Worm (Caenorhabditis elegans) whole organism, late embryonic: ENCODE results near the gene Y25C1A.13.

Experiments
- C08G9.2 ChIP-seq: sonication (generic microtip); optimal IDR thresholded peaks from 2 replicates; lab custom pipeline; 2016; ENCODE audit warnings: mild to moderate bottlenecking, missing genetic modification characterization, moderate library complexity, missing compliant biosample characterization
- F13H6.1 ChIP-seq: sonication (generic microtip); optimal IDR thresholded peaks from 2 replicates; lab custom pipeline; 2016; ENCODE audit warnings: missing genetic modification characterization, missing compliant biosample characterization
- Y22D7AL.16 ChIP-seq: sonication (generic microtip); optimal IDR thresholded peaks from 2 replicates; lab custom pipeline; 2016; ENCODE audit warnings: missing genetic modification characterization, missing compliant biosample characterization
- ceh-18 ChIP-seq: sonication (generic microtip); optimal IDR thresholded peaks from 2 replicates; lab custom pipeline; 2016; ENCODE audit warnings: missing genetic modification characterization, missing compliant biosample characterization
- ceh-2 ChIP-seq: sonication (generic microtip); optimal IDR thresholded peaks from 2 replicates; lab custom pipeline; 2016; ENCODE audit warnings: missing genotype, missing genetic modification characterization, missing compliant biosample characterization
- ceh-24 ChIP-seq: sonication (generic microtip); optimal IDR thresholded peaks from 2 replicates; lab custom pipeline; 2016; ENCODE audit warnings: mild to moderate bottlenecking, missing genetic modification characterization, missing compliant biosample characterization
- ceh-45 ChIP-seq: fragments of 200-800 bp; sonication (Bioruptor generic); IDR thresholded peaks from 2 replicates; pipeline ENCODE4 v1.3.6; 2022; ENCODE audit warnings: missing genetic modification reagents, missing genetic modification characterization, missing compliant biosample characterization
- ceh-48 ChIP-seq: sonication (generic microtip); optimal IDR thresholded peaks from 2 replicates; lab custom pipeline; 2016; ENCODE audit warnings: missing genetic modification characterization, inconsistent platforms, missing compliant biosample characterization
- ceh-9 ChIP-seq: sonication (generic microtip); optimal IDR thresholded peaks from 2 replicates; lab custom pipeline; 2016; ENCODE audit warnings: mild to moderate bottlenecking, missing genetic modification characterization, inconsistent platforms, missing compliant biosample characterization
- che-1 ChIP-seq: sonication (generic microtip); optimal IDR thresholded peaks from 2 replicates; lab custom pipeline; 2016; ENCODE audit warnings: mild to moderate bottlenecking, missing genetic modification characterization, missing compliant biosample characterization
- dmd-4 ChIP-seq: sonication (generic microtip); optimal IDR thresholded peaks from 2 replicates; lab custom pipeline; 2016; ENCODE audit warnings: borderline replicate concordance, missing genetic modification characterization, missing compliant biosample characterization
- elt-2 ChIP-seq: sonication (generic microtip); optimal IDR thresholded peaks from 2 replicates; lab custom pipeline; 2016; ENCODE audit warnings: missing genetic modification reagents, missing genetic modification characterization, missing compliant biosample characterization
- fax-1 ChIP-seq: sonication (generic microtip); optimal IDR thresholded peaks from 2 replicates; lab custom pipeline; 2016; ENCODE audit warnings: missing genotype, missing genetic modification characterization, missing compliant biosample characterization
- gmeb-2 ChIP-seq: sonication (generic microtip); optimal IDR thresholded peaks from 2 replicates; lab custom pipeline; 2016; ENCODE audit warnings: missing genetic modification characterization, inconsistent platforms, missing compliant biosample characterization
- hlh-13 ChIP-seq: fragments of 200-800 bp; sonication (Bioruptor generic); optimal IDR thresholded peaks from 2 replicates; lab custom pipeline; 2018; ENCODE audit warnings: mild to moderate bottlenecking, missing genetic modification characterization, missing compliant biosample characterization
- hlh-15 ChIP-seq: sonication (generic microtip); optimal IDR thresholded peaks from 2 replicates; lab custom pipeline; 2016; ENCODE audit warnings: missing genetic modification characterization, missing compliant biosample characterization
- hlh-30 ChIP-seq: sonication (generic microtip); optimal IDR thresholded peaks from 2 replicates; lab custom pipeline; 2017; ENCODE audit warnings: antibody characterized with exemption, missing genetic modification characterization, missing compliant biosample characterization; ENCODE audit not compliant: insufficient read depth
- hlh-6 ChIP-seq: sonication (generic microtip); optimal IDR thresholded peaks from 2 replicates; lab custom pipeline; 2016; ENCODE audit warnings: missing genotype, missing genetic modification characterization, missing compliant biosample characterization
- lim-6 ChIP-seq: sonication (generic microtip); optimal IDR thresholded peaks from 2 replicates; lab custom pipeline; 2016; ENCODE audit warnings: missing genetic modification characterization, missing compliant biosample characterization
- lin-11 ChIP-seq: fragments of 200-800 bp; sonication (Bioruptor generic); optimal IDR thresholded peaks from 2 replicates; lab custom pipeline; 2018; ENCODE audit warnings: mild to moderate bottlenecking, missing genetic modification characterization, missing compliant biosample characterization
- madf-2 ChIP-seq: sonication (generic microtip); optimal IDR thresholded peaks from 2 replicates; lab custom pipeline; 2017; ENCODE audit warnings: missing genetic modification characterization, missing compliant biosample characterization
- mec-3 ChIP-seq: sonication (generic microtip); optimal IDR thresholded peaks from 2 replicates; lab custom pipeline; 2016; ENCODE audit warnings: borderline replicate concordance, missing genetic modification characterization, missing compliant biosample characterization
- nhr-232 ChIP-seq: sonication (generic microtip); optimal IDR thresholded peaks from 2 replicates; lab custom pipeline; 2016; ENCODE audit warnings: missing genetic modification characterization, missing compliant biosample characterization
- npax-4 ChIP-seq: sonication (generic microtip); optimal IDR thresholded peaks from 2 replicates; lab custom pipeline; 2016; ENCODE audit warnings: missing genetic modification characterization, missing compliant biosample characterization
- odd-2 ChIP-seq: sonication (generic microtip); optimal IDR thresholded peaks from 2 replicates; lab custom pipeline; 2017; ENCODE audit warnings: antibody characterized with exemption, mild to moderate bottlenecking, missing genetic modification characterization, missing compliant biosample characterization
- pag-3 ChIP-seq: sonication (generic microtip); optimal IDR thresholded peaks from 2 replicates; lab custom pipeline; 2016; ENCODE audit warnings: missing compliant biosample characterization, missing genetic modification characterization, borderline replicate concordance
- pat-9 ChIP-seq: fragments of 200-800 bp; sonication (Bioruptor generic); optimal IDR thresholded peaks from 2 replicates; lab custom pipeline; 2018; ENCODE audit warnings: mild to moderate bottlenecking, missing genetic modification characterization, moderate library complexity, missing compliant biosample characterization
- pax-1 ChIP-seq: fragments of 150-350 bp; optimal IDR thresholded peaks from 2 replicates; lab custom pipeline; 2014; ENCODE audit warnings: missing biosample characterization, missing genetic modification characterization
- pha-2 ChIP-seq: sonication (generic microtip); optimal IDR thresholded peaks from 2 replicates; lab custom pipeline; 2017; ENCODE audit warnings: mild to moderate bottlenecking, missing genetic modification characterization, missing compliant biosample characterization
- pros-1 ChIP-seq: fragments of 150-350 bp; optimal IDR thresholded peaks from 2 replicates; lab custom pipeline; 2014; ENCODE audit warnings: missing biosample characterization, missing genetic modification reagents, missing genetic modification characterization
- rnt-1 ChIP-seq: sonication (generic microtip); optimal IDR thresholded peaks from 2 replicates; lab custom pipeline; 2016; ENCODE audit warnings: missing genetic modification characterization, missing compliant biosample characterization
- sdc-2 ChIP-seq: sonication (generic microtip); optimal IDR thresholded peaks from 2 replicates; lab custom pipeline; 2016; ENCODE audit warnings: missing genotype, missing genetic modification characterization, missing compliant biosample characterization
- syd-9 ChIP-seq: sonication (generic microtip); optimal IDR thresholded peaks from 2 replicates; lab custom pipeline; 2016; ENCODE audit warnings: mild to moderate bottlenecking, missing genetic modification characterization, moderate library complexity, missing compliant biosample characterization
- tbx-2 ChIP-seq: sonication (generic microtip); optimal IDR thresholded peaks from 2 replicates; lab custom pipeline; 2016; ENCODE audit warnings: missing genetic modification characterization, missing compliant biosample characterization
- tbx-7 ChIP-seq: sonication (generic microtip); optimal IDR thresholded peaks from 2 replicates; lab custom pipeline; 2016; ENCODE audit warnings: missing genotype, missing genetic modification characterization, missing compliant biosample characterization
- ttx-3 ChIP-seq: sonication (generic microtip); optimal IDR thresholded peaks from 2 replicates; lab custom pipeline; 2016; ENCODE audit warnings: missing genetic modification reagents, missing genetic modification characterization, missing compliant biosample characterization
- unc-42 ChIP-seq: sonication (generic microtip); optimal IDR thresholded peaks from 2 replicates; lab custom pipeline; 2016; ENCODE audit warnings: missing genotype, missing genetic modification characterization, missing compliant biosample characterization
- unc-55 ChIP-seq: sonication (generic microtip); optimal IDR thresholded peaks from 2 replicates; lab custom pipeline; 2017; ENCODE audit warnings: missing biosample characterization, missing genetic modification reagents, missing genetic modification characterization
- zip-5 ChIP-seq: sonication (generic microtip); optimal IDR thresholded peaks from 2 replicates; lab custom pipeline; 2016; ENCODE audit warnings: missing genetic modification characterization, missing compliant biosample characterization
- ztf-16 ChIP-seq: sonication (generic microtip); optimal IDR thresholded peaks from 2 replicates; lab custom pipeline; 2017; ENCODE audit warnings: missing genetic modification characterization, missing compliant biosample characterization

Gene Y25C1A.13

ce11 chrII:3112313-3112712 is 1.3 kb upstream of the Y25C1A.13 start, which contains the start of gene Y25C1A.2:
TSS of gene Y25C1A.2 (plus strand) at chrII:3112613.
- TF ChIP-seq che-1 = no peak
- no peak for TF ChIP-seq npax-4 (tag; lab: Kevin White, UChicago)
- no peak for TF ChIP-seq unc-55
- no peak for TF ChIP-seq pag-3 (tag; lab: Kevin White, UChicago)
- TF ChIP-seq elt-2 = no peak
- TF ChIP-seq pros-1 (tag; lab: Kevin White, UChicago) = no peak
- no peak for TF ChIP-seq tbx-2 (tag; lab: Kevin White, UChicago)
- TF ChIP-seq dmd-4 (tag; lab: Kevin White, UChicago) = no peak
- TF ChIP-seq hlh-30 (tag; lab: Kevin White, UChicago) = no peak
- no peak for TF ChIP-seq zip-5 (tag; lab: Kevin White, UChicago)
- TF ChIP-seq C08G9.2 (tag; lab: Kevin White, UChicago) = no peak
- TF ChIP-seq mec-3 = no peak
- no peak for TF ChIP-seq ceh-45 (GFP tag; lab: Robert Waterston, UW)
- no peak for TF ChIP-seq syd-9 (tag; lab: Kevin White, UChicago)
- TF ChIP-seq ceh-2 (tag; lab: Kevin White, UChicago) = no peak
- TF ChIP-seq odd-2 (tag; lab: Kevin White, UChicago) = no peak
- TF ChIP-seq ceh-24 = no peak
- no peak for TF ChIP-seq gmeb-2
- TF ChIP-seq tbx-7 (tag; lab: Kevin White, UChicago) = no peak

- no peak for TF ChIP-seq pax-1 (tag; lab: Kevin White, UChicago)
- no peak for TF ChIP-seq mec-3
- TF ChIP-seq ztf-16 = no peak
- no peak for TF ChIP-seq lin-11
- no peak for TF ChIP-seq F13H6.1 (tag; lab: Kevin White, UChicago)
These were observed 948 bp downstream of the Y25C1A.13 start for ce11 chrII:3110099-3110498.

- TF ChIP-seq hlh-30 (tag; lab: Kevin White, UChicago) (no peak), pha-2 (tag; lab: Kevin White, UChicago) (no peak), pros-1 (tag; lab: Kevin White, UChicago) (no peak), pat-9 (tag; lab: Kevin White, UChicago) (no peak), ztf-16 (no peak), sdc-2 (tag; lab: Kevin White, UChicago) (no peak), mec-3 (no peak), madf-2 (no peak), F13H6.1 (tag; lab: Kevin White, UChicago) (no peak), fax-1 (no peak), tbx-7 (tag; lab: Kevin White, UChicago) (no peak), elt-2 (no peak), nhr-232 (tag; lab: Kevin White, UChicago) (no peak), hlh-6 (tag; lab: Kevin White, UChicago) (no peak), Y22D7AL.16 (no peak), hlh-15 (tag; lab: Kevin White, UChicago) (no peak), hlh-13 (GFP tag; lab: Kevin White, UChicago) (no peak), dmd-4 (tag; lab: Kevin White, UChicago) (no peak)
These were observed 1.5 kb downstream of the Y25C1A.13 start for ce11 chrII:3109533-3109932.

- no peak for TF ChIP-seq pax-1 (tag; lab: Kevin White, UChicago)
- peak; percentile 34 for TF ChIP-seq hlh-6 (tag; lab: Kevin White, UChicago)
- TF ChIP-seq lin-11 = no peak
- TF ChIP-seq madf-2 = no peak
These were observed 2.9 kb downstream of the Y25C1A.13 start for ce11 chrII:3108101-3108500.

- no peak for TF ChIP-seq zip-5 (tag; lab: Kevin White, UChicago)
- no peak for TF ChIP-seq lim-6 (tag; lab: Kevin White, UChicago)
- TF ChIP-seq rnt-1 (tag; lab: Kevin White, UChicago) = no peak
- TF ChIP-seq ceh-18 (tag; lab: Kevin White, UChicago) = no peak
- TF ChIP-seq ceh-45 (GFP tag; lab: Robert Waterston, UW) = no peak
- TF ChIP-seq ceh-9 (tag; lab: Kevin White, UChicago) = no peak
- TF ChIP-seq ceh-48 (tag; lab: Kevin White, UChicago) = no peak
- TF ChIP-seq unc-42 (tag; lab: Kevin White, UChicago) = no peak
- TF ChIP-seq ttx-3 = no peak
- TF ChIP-seq, all 69 proteins: peak for 0
These were observed 5.3 kb downstream of the Y25C1A.13 start, which contains the start of gene clec-122 for ce11 chrII:3105765-3106164. TSS of gene clec-122 (plus strand) at chrII:3106065.
